Worm (Caenorhabditis elegans): ENCODE results near the gene srz-14.

srz-14 gene

DNA sequence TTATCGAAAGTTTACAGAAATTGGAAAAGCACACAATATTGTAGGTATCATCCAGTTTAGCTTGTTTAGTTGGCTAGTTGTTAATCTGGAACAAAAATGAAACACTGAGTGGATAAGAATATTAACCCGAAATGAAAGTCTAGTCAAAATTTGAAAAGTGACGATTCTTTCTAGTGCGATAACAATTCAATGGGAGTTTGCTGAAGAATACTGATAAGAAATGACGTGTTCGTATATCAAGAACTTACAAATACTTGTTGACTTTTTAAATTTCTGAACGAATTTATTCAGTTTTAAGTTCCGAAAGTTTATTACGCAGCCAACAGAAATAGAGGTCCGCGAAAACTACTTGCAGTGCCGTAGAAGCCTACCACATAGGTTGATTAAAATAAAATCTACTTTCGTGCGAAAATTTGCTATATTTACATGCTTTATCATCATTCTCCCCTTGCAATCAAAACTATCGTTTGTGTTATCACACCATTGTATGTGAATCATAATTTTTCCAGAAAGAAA, 40.3 kb upstream of the srz-14 start, which contains the start of gene fbxa-88:
Gene fbxa-88 (minus strand): TSS at position 51 of the 516 bp plus-strand sequence.
- peak; percentile 17 for TF ChIP-seq sma-9 (GFP tag; optimal IDR thresholded peaks at IDR 0.05)
- TF ChIP-seq sma-9 (tag; optimal IDR thresholded peaks at IDR 0.05): no peak
- peak; percentile 77 for TF ChIP-seq fos-1 (tag; optimal IDR thresholded peaks at IDR 0.05)
- no peak for TF ChIP-seq nhr-129 (tag; optimal IDR thresholded peaks at IDR 0.05)

DNA sequence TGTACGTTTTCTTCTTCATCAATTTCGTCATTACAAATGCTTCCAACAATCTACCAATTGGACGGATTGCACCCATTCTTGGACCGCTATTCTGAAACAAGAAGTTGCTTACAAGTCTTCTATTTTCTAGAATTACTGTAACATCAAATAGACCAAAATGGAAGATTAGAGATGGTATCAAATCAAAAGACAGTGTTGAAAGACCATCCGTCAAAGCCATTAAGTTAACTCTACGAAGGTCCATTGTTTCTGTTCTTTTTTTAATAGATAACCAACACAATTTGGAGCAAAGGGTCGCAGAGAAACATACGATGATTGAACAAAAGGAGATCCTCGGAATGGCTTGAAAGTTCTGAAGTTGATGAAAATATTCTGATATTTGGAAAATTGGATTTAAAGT, 38.4 kb upstream of the srz-14 start:
- TF ChIP-seq ama-1 (optimal IDR thresholded peaks at IDR 0.05) (no peak), lin-39 (tag; optimal IDR thresholded peaks at IDR 0.05) (no peak), snpc-4 (tag; optimal IDR thresholded peaks at IDR 0.05) (no peak)

DNA sequence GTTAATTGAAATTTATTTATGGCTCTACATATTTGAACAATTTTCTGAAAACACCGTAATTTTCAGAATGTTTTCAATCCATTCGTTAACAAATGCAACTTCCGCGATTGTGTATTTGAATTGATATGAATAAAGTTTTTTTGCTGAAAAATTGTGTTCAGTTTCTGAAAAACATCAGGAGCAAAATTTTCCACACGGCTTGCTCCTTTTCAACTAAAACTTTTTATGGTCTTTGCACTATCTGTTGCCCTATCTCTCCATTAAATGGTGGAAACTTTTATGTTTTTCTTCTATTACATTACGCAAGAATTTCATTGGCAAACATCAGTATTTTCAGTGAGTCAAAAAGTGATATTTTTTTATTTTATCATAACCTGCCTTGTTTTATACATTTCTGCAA, 34.7 kb upstream of the srz-14 start, which contains the start of gene F10A3.4:
Gene F10A3.4 (plus strand): TSS at position 301 of the 400 bp plus-strand sequence.
- TF ChIP-seq Y55F3AM.14 (GFP tag; optimal IDR thresholded peaks at IDR 0.05) (no peak), ZK546.5 (tag; optimal IDR thresholded peaks at IDR 0.05) (no peak), nhr-129 (tag; optimal IDR thresholded peaks at IDR 0.05) (no peak), elt-1 (tag; optimal IDR thresholded peaks at IDR 0.05) (no peak), lin-39 (tag; optimal IDR thresholded peaks at IDR 0.05) (no peak), lin-13 (GFP tag; optimal IDR thresholded peaks at IDR 0.05) (no peak), aly-2 (tag; optimal IDR thresholded peaks at IDR 0.05) (no peak), nhr-6 (tag; optimal IDR thresholded peaks at IDR 0.05) (no peak), peb-1 (tag; optimal IDR thresholded peaks at IDR 0.05) (no peak), F13H6.1 (tag; optimal IDR thresholded peaks at IDR 0.05) (no peak), nhr-12 (tag; optimal IDR thresholded peaks at IDR 0.05) (no peak), egl-27 (tag; optimal IDR thresholded peaks at IDR 0.05) (no peak), ztf-4 (tag; optimal IDR thresholded peaks at IDR 0.05) (no peak), ama-1 (optimal IDR thresholded peaks at IDR 0.05) (no peak), zag-1 (tag; optimal IDR thresholded peaks at IDR 0.05) (no peak), elt-3 (tag; optimal IDR thresholded peaks at IDR 0.05) (no peak), dmd-4 (tag; optimal IDR thresholded peaks at IDR 0.05) (no peak), ztf-1 (GFP tag; conservative IDR thresholded peaks at IDR 0.05) (no peak)

DNA sequence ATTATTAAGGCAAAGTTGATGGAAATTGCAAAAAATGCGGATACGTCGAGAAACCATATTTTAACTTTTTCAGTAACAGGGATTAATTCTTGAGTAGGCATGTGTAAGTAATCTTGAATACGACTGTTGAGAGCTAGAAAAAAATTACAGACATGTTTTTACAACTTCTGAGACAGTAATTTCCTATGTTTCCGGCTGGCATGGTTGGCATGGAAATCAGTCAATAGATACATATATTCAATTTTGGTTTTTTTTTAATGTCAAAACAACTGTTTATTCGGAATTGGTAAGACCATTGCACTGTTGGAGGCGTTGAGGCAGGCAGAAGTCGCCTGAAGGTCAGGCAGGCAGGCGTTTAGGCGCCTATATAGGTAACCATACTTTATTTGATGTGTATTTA, 30.1 kb upstream of the srz-14 start, which contains the start of gene str-254:
Gene str-254 (minus strand): TSS at position 101 of the 400 bp plus-strand sequence.
- TF ChIP-seq unc-39 (tag; optimal IDR thresholded peaks at IDR 0.05) (no peak), lin-39 (tag; optimal IDR thresholded peaks at IDR 0.05) (no peak), dmd-4 (tag; optimal IDR thresholded peaks at IDR 0.05) (no peak), mdl-1 (tag; optimal IDR thresholded peaks at IDR 0.05) (no peak), nhr-6 (tag; optimal IDR thresholded peaks at IDR 0.05) (no peak), R02D3.7 (tag; optimal IDR thresholded peaks at IDR 0.05) (no peak), nhr-23 (tag; optimal IDR thresholded peaks at IDR 0.05) (no peak), unc-55 (GFP tag; optimal IDR thresholded peaks at IDR 0.05) (no peak), elt-1 (tag; optimal IDR thresholded peaks at IDR 0.05) (no peak)

DNA sequence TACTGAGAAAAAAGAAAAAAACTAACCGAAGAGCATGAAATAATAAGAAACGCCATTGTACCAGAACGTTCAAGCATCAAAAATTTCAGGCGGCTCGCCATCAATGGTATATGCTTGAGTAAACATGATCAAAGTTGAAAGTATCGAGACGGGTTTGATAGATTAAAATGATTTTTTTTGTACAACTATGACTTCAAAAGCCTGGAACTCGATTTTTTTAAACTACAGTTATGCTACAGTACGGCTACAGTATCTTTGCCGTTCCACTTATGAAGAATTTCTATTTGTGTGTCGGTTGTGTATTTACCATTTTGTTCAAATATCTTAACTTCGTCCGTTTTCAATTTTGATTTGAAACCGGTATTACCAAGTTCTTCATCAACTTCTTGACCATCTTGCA, 28.3 kb upstream of the srz-14 start, which contains the start of gene str-97:
Gene str-97 (minus strand): TSS at position 101 of the 400 bp plus-strand sequence.
- TF ChIP-seq mdl-1 (tag; optimal IDR thresholded peaks at IDR 0.05) (no peak), zag-1 (tag; optimal IDR thresholded peaks at IDR 0.05) (no peak), nhr-11 (tag; optimal IDR thresholded peaks at IDR 0.05) (no peak), blmp-1 (tag; optimal IDR thresholded peaks at IDR 0.05; ENCODE audit: insufficient read depth) (no peak), nhr-21 (tag; optimal IDR thresholded peaks at IDR 0.05) (no peak), elt-3 (tag; optimal IDR thresholded peaks at IDR 0.05) (no peak), ceh-16 (tag; optimal IDR thresholded peaks at IDR 0.05) (no peak), unc-39 (tag; optimal IDR thresholded peaks at IDR 0.05) (no peak), ztf-4 (tag; optimal IDR thresholded peaks at IDR 0.05) (no peak)

DNA sequence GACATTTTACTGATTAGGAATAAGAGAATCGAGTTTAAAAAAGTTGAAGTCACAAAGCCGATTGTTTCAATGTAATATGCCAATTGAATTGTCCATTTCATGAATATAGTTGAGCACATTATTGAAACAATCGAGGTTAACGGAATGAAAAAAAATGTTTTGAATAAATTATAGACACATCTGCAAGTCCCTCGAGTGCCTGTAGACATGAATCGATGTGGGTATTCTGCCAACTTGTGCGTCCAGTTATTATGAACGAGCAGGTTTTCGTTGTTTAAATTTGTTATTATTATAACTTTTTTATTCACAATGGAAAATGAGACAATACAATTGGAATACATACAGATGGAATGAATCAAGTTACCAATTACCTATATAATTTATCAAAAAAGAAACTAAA, 25.1 kb upstream of the srz-14 start, which contains the start of gene str-99:
Gene str-99 (minus strand): TSS at position 101 of the 400 bp plus-strand sequence.
- TF ChIP-seq nhr-6 (tag; optimal IDR thresholded peaks at IDR 0.05) (no peak), elt-1 (tag; optimal IDR thresholded peaks at IDR 0.05) (no peak), nhr-12 (tag; optimal IDR thresholded peaks at IDR 0.05) (no peak), nhr-11 (tag; optimal IDR thresholded peaks at IDR 0.05) (no peak), nhr-10 (tag; optimal IDR thresholded peaks at IDR 0.05) (no peak), nhr-237 (tag; optimal IDR thresholded peaks at IDR 0.05) (no peak), egl-27 (tag; optimal IDR thresholded peaks at IDR 0.05) (no peak), lsy-2 (tag; optimal IDR thresholded peaks at IDR 0.05) (no peak), mab-5 (tag; optimal IDR thresholded peaks at IDR 0.05) (no peak)
